Fruit fly (Drosophila melanogaster) whole organism, embryonic: ENCODE measurements around the gene CG11178.

ENCODE experiments used
- Atf6 ChIP-seq: fragments of 200-800 bp; sonication (Bioruptor generic); IDR thresholded peaks from 2 replicates; pipeline ENCODE4 v1.3.6; 2022; ENCODE audit warnings: missing biosample characterization, missing genetic modification characterization
- Bgb ChIP-seq: fragments of 200-800 bp; sonication (Bioruptor generic); IDR thresholded peaks from 2 replicates; pipeline ENCODE4 v1.3.6; 2022; ENCODE audit warnings: missing biosample characterization, missing genetic modification characterization; ENCODE audit not compliant: partially characterized antibody
- CG10147 ChIP-seq: fragments of 200-800 bp; sonication (Bioruptor generic); optimal IDR thresholded peaks from 2 replicates; lab custom pipeline; 2019; ENCODE audit warnings: missing biosample characterization, mild to moderate bottlenecking, missing genetic modification characterization, moderate library complexity
- CG10462 ChIP-seq: fragments of 200-800 bp; sonication (Bioruptor generic); optimal IDR thresholded peaks from 2 replicates; lab custom pipeline; 2016; ENCODE audit warnings: missing biosample characterization, missing genetic modification characterization
- CG11504 ChIP-seq: fragments of 200-800 bp; sonication (Bioruptor generic); optimal IDR thresholded peaks from 3 replicates; lab custom pipeline; 2019; ENCODE audit warnings: missing biosample characterization, mild to moderate bottlenecking, missing genetic modification characterization, moderate library complexity
- CG11560 ChIP-seq: fragments of 200-800 bp; sonication (Bioruptor generic); IDR thresholded peaks from 3 replicates; pipeline ENCODE4 v1.3.6; 2022; ENCODE audit warnings: missing biosample characterization, missing genetic modification characterization
- CG11696 ChIP-seq: fragments of 200-800 bp; sonication (Bioruptor generic); IDR thresholded peaks from 2 replicates; pipeline ENCODE4 v1.3.6; 2022; ENCODE audit warnings: missing biosample characterization, missing genetic modification characterization
- CG11723 ChIP-seq: fragments of 200-800 bp; sonication (Bioruptor generic); optimal IDR thresholded peaks from 2 replicates; lab custom pipeline; 2017; ENCODE audit warnings: missing biosample characterization, mild to moderate bottlenecking, missing genetic modification characterization
- CG12769 ChIP-seq: fragments of 200-800 bp; sonication (Bioruptor generic); optimal IDR thresholded peaks from 2 replicates; lab custom pipeline; 2019; ENCODE audit warnings: missing biosample characterization, mild to moderate bottlenecking, missing genetic modification characterization, moderate library complexity
- CG15479 ChIP-seq: fragments of 200-800 bp; sonication (Bioruptor generic); optimal IDR thresholded peaks from 3 replicates; lab custom pipeline; 2019; ENCODE audit warnings: missing biosample characterization, mild to moderate bottlenecking, missing genetic modification characterization, moderate library complexity
- CG15696 ChIP-seq: fragments of 200-800 bp; sonication (Bioruptor generic); optimal IDR thresholded peaks from 2 replicates; lab custom pipeline; 2019; ENCODE audit warnings: missing biosample characterization, mild to moderate bottlenecking, missing genetic modification characterization, moderate library complexity
- CG1603 ChIP-seq: fragments of 200-800 bp; sonication (Bioruptor generic); optimal IDR thresholded peaks from 2 replicates; lab custom pipeline; 2019; ENCODE audit warnings: missing biosample characterization, mild to moderate bottlenecking, missing genetic modification characterization, moderate library complexity
- CG1647 ChIP-seq: fragments of 200-800 bp; sonication (Bioruptor generic); optimal IDR thresholded peaks from 3 replicates; lab custom pipeline; 2016; ENCODE audit warnings: missing biosample characterization, missing genetic modification characterization
- CG2202 ChIP-seq: fragments of 200-800 bp; sonication (Bioruptor generic); optimal IDR thresholded peaks from 2 replicates; lab custom pipeline; 2018; ENCODE audit warnings: missing biosample characterization, mild to moderate bottlenecking, missing genetic modification characterization
- CG4328 ChIP-seq: fragments of 200-800 bp; sonication (Bioruptor generic); optimal IDR thresholded peaks from 3 replicates; lab custom pipeline; 2017; ENCODE audit warnings: missing biosample characterization, missing genetic modification reagents, missing genetic modification characterization
- CG7556 ChIP-seq: fragments of 200-800 bp; sonication (Bioruptor generic); optimal IDR thresholded peaks from 2 replicates; lab custom pipeline; 2017; ENCODE audit warnings: missing biosample characterization, mild to moderate bottlenecking, missing genetic modification characterization
- CG9609 ChIP-seq: fragments of 200-800 bp; sonication (Bioruptor generic); optimal IDR thresholded peaks from 3 replicates; lab custom pipeline; 2016; ENCODE audit warnings: missing biosample characterization, missing genetic modification characterization
- CG9727 ChIP-seq: fragments of 200-800 bp; sonication (Bioruptor generic); optimal IDR thresholded peaks from 3 replicates; lab custom pipeline; 2017; ENCODE audit warnings: missing biosample characterization, mild to moderate bottlenecking, missing genetic modification characterization
- CTCF ChIP-seq: fragments of 200-800 bp; sonication (Bioruptor generic); optimal IDR thresholded peaks from 2 replicates; lab custom pipeline; 2017; ENCODE audit warnings: missing biosample characterization, mild to moderate bottlenecking, missing genetic modification characterization, moderate library complexity
- CrebB ChIP-seq: fragments of 200-800 bp; sonication (Bioruptor generic); optimal IDR thresholded peaks from 3 replicates; lab custom pipeline; 2018; ENCODE audit warnings: missing biosample characterization, mild to moderate bottlenecking, missing genetic modification characterization
- HLH4C ChIP-seq: fragments of 200-800 bp; sonication (Bioruptor generic); IDR thresholded peaks from 3 replicates; pipeline ENCODE4 v1.3.6; 2022; ENCODE audit warnings: missing biosample characterization, missing genetic modification characterization; ENCODE audit not compliant: partially characterized antibody
- Hmr ChIP-seq: fragments of 200-800 bp; sonication (Bioruptor generic); optimal IDR thresholded peaks from 3 replicates; lab custom pipeline; 2017; ENCODE audit warnings: mild to moderate bottlenecking, missing biosample characterization, missing genetic modification reagents, missing genetic modification characterization
- Hr51 ChIP-seq, 2 experiments: fragments of 200-800 bp; sonication (Bioruptor generic); optimal IDR thresholded peaks; 2 replicates in 1 of 2; 3 replicates in 1 of 2; lab custom pipeline; 2016 to 2018; ENCODE audit warnings: missing biosample characterization in 2 of 2, missing genetic modification characterization in 2 of 2, mild to moderate bottlenecking in 1 of 2, moderate library complexity in 1 of 2
- Hr78 ChIP-seq, 2 experiments: fragments of 200-800 bp in 1 of 2; fragments of >200 bp in 1 of 2; sonication (Bioruptor generic) in 1 of 2; optimal IDR thresholded peaks; 2 replicates each; lab custom pipeline; 2017 to 2019; ENCODE audit warnings: missing biosample characterization in 2 of 2, missing genetic modification characterization in 2 of 2, mild to moderate bottlenecking in 1 of 2, moderate library complexity in 1 of 2
- Kr ChIP-seq: fragments of 200-800 bp; sonication (Bioruptor generic); optimal IDR thresholded peaks from 2 replicates; lab custom pipeline; 2017; ENCODE audit warnings: missing biosample characterization, mild to moderate bottlenecking, missing genetic modification characterization
- Meics ChIP-seq: fragments of 200-800 bp; sonication (Bioruptor generic); optimal IDR thresholded peaks from 2 replicates; lab custom pipeline; 2017; ENCODE audit warnings: missing biosample characterization, mild to moderate bottlenecking, missing genetic modification characterization
- NFAT ChIP-seq: fragments of 200-800 bp; sonication (Bioruptor generic); IDR thresholded peaks from 2 replicates; pipeline ENCODE4 v1.3.6; 2022; ENCODE audit warnings: missing biosample characterization, missing genetic modification characterization
- Pdp1 ChIP-seq, 2 experiments: fragments of 200-800 bp; sonication (Bioruptor generic); optimal IDR thresholded peaks; 3 replicates each; lab custom pipeline; 2016; ENCODE audit warnings: missing biosample characterization in 2 of 2, missing genetic modification characterization in 2 of 2, mild to moderate bottlenecking in 1 of 2, moderate library complexity in 1 of 2
- ac ChIP-seq: fragments of 200-800 bp; sonication (Bioruptor generic); optimal IDR thresholded peaks from 3 replicates; lab custom pipeline; 2017; ENCODE audit warnings: missing biosample characterization, mild to moderate bottlenecking, missing genetic modification characterization
- chif ChIP-seq, 2 experiments: fragments of 200-800 bp; sonication (Bioruptor generic); optimal IDR thresholded peaks; 3 replicates each; lab custom pipeline; 2016; ENCODE audit warnings: missing biosample characterization in 2 of 2, missing genetic modification characterization in 2 of 2
- crc ChIP-seq: fragments of 200-800 bp; sonication (Bioruptor generic); optimal IDR thresholded peaks from 2 replicates; lab custom pipeline; 2016; ENCODE audit warnings: missing biosample characterization, missing genetic modification characterization
- cwo ChIP-seq: fragments of 200-800 bp; sonication (Bioruptor generic); optimal IDR thresholded peaks from 3 replicates; lab custom pipeline; 2017; ENCODE audit warnings: missing biosample characterization, missing genetic modification characterization, mild to moderate bottlenecking, moderate library complexity, missing genetic modification reagents
- dmrt11E ChIP-seq: fragments of 200-800 bp; sonication (Bioruptor generic); optimal IDR thresholded peaks from 3 replicates; lab custom pipeline; 2018; ENCODE audit warnings: missing biosample characterization, mild to moderate bottlenecking, missing genetic modification characterization, moderate library complexity
- esg ChIP-seq: fragments of 200-800 bp; sonication (Bioruptor generic); conservative IDR thresholded peaks from 2 replicates; pipeline ENCODE4 v1.3.6; 2022; ENCODE audit warnings: missing biosample characterization, missing genetic modification characterization
- fd102C ChIP-seq: fragments of 200-800 bp; sonication (Bioruptor generic); optimal IDR thresholded peaks from 2 replicates; lab custom pipeline; 2018; ENCODE audit warnings: missing biosample characterization, mild to moderate bottlenecking, missing genetic modification characterization, moderate library complexity
- grau ChIP-seq: fragments of 200-800 bp; optimal IDR thresholded peaks from 3 replicates; lab custom pipeline; 2019; ENCODE audit warnings: missing biosample characterization, mild to moderate bottlenecking, missing genetic modification characterization, moderate library complexity
- mld ChIP-seq: fragments of 200-800 bp; sonication (Bioruptor generic); IDR thresholded peaks from 3 replicates; pipeline ENCODE4 v1.3.6; 2022; ENCODE audit warnings: missing biosample characterization, missing genetic modification characterization; ENCODE audit not compliant: partially characterized antibody
- odd ChIP-seq: fragments of 200-800 bp; sonication (Bioruptor generic); optimal IDR thresholded peaks from 2 replicates; lab custom pipeline; 2017; ENCODE audit warnings: missing biosample characterization, mild to moderate bottlenecking, missing genetic modification characterization
- pnt ChIP-seq: fragments of 200-800 bp; sonication (Bioruptor generic); optimal IDR thresholded peaks from 3 replicates; lab custom pipeline; 2016; ENCODE audit warnings: missing biosample characterization, missing genetic modification characterization
- ranshi ChIP-seq: fragments of 200-800 bp; sonication (Bioruptor generic); IDR thresholded peaks from 2 replicates; pipeline ENCODE4 v1.3.6; 2022; ENCODE audit warnings: missing biosample characterization, missing genetic modification characterization
- repo ChIP-seq: fragments of 200-800 bp; sonication (Bioruptor generic); optimal IDR thresholded peaks from 2 replicates; lab custom pipeline; 2016; ENCODE audit warnings: missing biosample characterization, missing genetic modification characterization
- schlank ChIP-seq: fragments of 200-800 bp; sonication (Bioruptor generic); optimal IDR thresholded peaks from 2 replicates; lab custom pipeline; 2018; ENCODE audit warnings: missing biosample characterization, mild to moderate bottlenecking, missing genetic modification characterization
- sens ChIP-seq: fragments of 200-800 bp; sonication (Bioruptor generic); peaks from one replicate; lab custom pipeline; 2016; ENCODE audit warnings: missing biosample characterization, missing genetic modification characterization
- seq ChIP-seq: fragments of 200-800 bp; sonication (Bioruptor generic); IDR thresholded peaks from 2 replicates; pipeline ENCODE4 v1.3.6; 2022; ENCODE audit warnings: missing biosample characterization, missing genetic modification characterization
- so ChIP-seq: fragments of 200-800 bp; sonication (Bioruptor generic); IDR thresholded peaks from 3 replicates; pipeline ENCODE4 v1.3.6; 2022; ENCODE audit warnings: missing biosample characterization, missing genetic modification characterization
- sqz ChIP-seq: fragments of 200-800 bp; sonication (Bioruptor generic); optimal IDR thresholded peaks from 3 replicates; lab custom pipeline; 2018; ENCODE audit warnings: missing biosample characterization, mild to moderate bottlenecking, missing genetic modification characterization
- sug ChIP-seq: fragments of 200-800 bp; optimal IDR thresholded peaks from 2 replicates; lab custom pipeline; 2019; ENCODE audit warnings: missing biosample characterization, mild to moderate bottlenecking, missing genetic modification characterization, moderate library complexity
- ttk ChIP-seq: fragments of 200-800 bp; sonication (Bioruptor generic); IDR thresholded peaks from 2 replicates; pipeline ENCODE4 v2.1.2; 2022; ENCODE audit warnings: missing biosample characterization, missing genetic modification characterization

The CG11178 gene

dm6 chrX:13633298-13633891 is 27.9 kb downstream of the CG11178 start (continued):
- TF ChIP-seq ranshi (GFP tag; lab: Robert Waterston, UW) (no peak), CG7556 (GFP tag; lab: Kevin White, UChicago) (peak; percentile 11), cwo (GFP tag; lab: Kevin White, UChicago) (peak; percentile 81), schlank (peak; percentile 39), sug (tag; lab: Kevin White, UChicago) (peak; percentile 37), fd102C (GFP tag; lab: Kevin White, UChicago) (peak; percentile 14), chif (GFP tag; optimal IDR thresholded peaks at IDR 0.05; lab: Kevin White, UChicago) (no peak), CG11723 (no peak), CG15479 (peak; percentile 59), odd (GFP tag; lab: Kevin White, UChicago) (no peak), CG9727 (GFP tag; lab: Kevin White, UChicago) (peak; percentile 12), CG4328 (GFP tag; lab: Kevin White, UChicago) (peak; percentile 6), CG9609 (GFP tag; lab: Kevin White, UChicago) (no peak), CG10462 (GFP tag; lab: Kevin White, UChicago) (no peak), CG1603 (tag; lab: Kevin White, UChicago) (peak; percentile 8), NFAT (GFP tag; lab: Robert Waterston, UW) (peak; percentile 26; the same call in 1 of the 2 replicates), ttk (GFP tag; lab: Robert Waterston, UW) (no peak), CG12769 (tag; lab: Kevin White, UChicago) (peak; percentile 12), Hmr (GFP tag; lab: Kevin White, UChicago) (peak; percentile 58), CG2202 (tag; lab: Kevin White, UChicago) (peak; percentile 48), CG11560 (tag; lab: Robert Waterston, UW) (no peak), Pdp1 (GFP tag; optimal IDR thresholded peaks at IDR 0.05; lab: Kevin White, UChicago) (peak in 1 of 2 experiments; percentile 80), grau (tag; lab: Kevin White, UChicago) (peak; percentile 4), Kr (GFP tag; lab: Kevin White, UChicago) (peak; percentile 46), dmrt11E (tag; lab: Kevin White, UChicago) (no peak), Meics (peak; percentile 24), CrebB (no peak), so (GFP tag; lab: Robert Waterston, UW) (peak; percentile 27; the same call in 1 of the 3 replicates), sens (GFP tag; lab: Kevin White, UChicago) (peak; percentile 87), crc (peak; percentile 1), sqz (no peak)

DNA sequence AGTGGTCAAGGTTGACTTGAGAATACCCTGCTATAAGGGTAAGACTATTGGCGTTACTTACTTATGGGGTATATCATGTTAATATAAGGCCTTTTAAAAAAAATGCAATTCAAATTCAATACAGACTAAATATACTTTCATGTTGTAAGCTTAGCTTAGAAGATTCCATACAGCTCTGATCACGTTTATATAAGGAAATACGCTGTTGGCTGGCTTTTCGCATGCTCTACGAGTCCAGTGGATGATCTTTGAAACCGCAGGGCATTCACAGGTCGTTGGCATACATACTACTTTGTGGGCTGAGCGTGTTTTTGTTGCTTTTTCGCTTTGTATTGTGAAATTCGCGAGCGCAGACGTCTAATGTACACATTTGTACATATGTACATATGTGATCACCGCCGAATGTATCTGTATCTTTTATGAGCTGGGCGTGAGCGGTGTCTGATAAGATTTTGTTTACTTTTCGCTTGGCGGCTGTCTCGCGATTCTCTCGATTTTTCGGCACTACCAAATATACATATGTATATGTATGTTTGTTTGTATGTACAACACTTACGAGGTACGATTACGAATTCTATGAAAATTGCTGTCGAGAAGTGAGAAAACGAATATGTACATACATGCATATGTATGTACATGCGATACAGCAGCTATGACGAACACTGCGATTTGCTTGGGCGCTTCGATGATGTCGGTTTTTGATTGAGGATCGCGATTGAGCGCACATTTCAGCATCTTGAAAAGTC is 28.9 kb downstream of the CG11178 start:
- peak; percentile 46 for TF ChIP-seq CG15696 (tag; lab: Kevin White, UChicago)
- peak; percentile 33 for TF ChIP-seq CG11504 (tag; lab: Kevin White, UChicago)
- no peak; the same call in 1 of the 2 replicates for TF ChIP-seq seq (GFP tag; lab: Robert Waterston, UW)
- TF ChIP-seq esg (GFP tag; lab: Robert Waterston, UW) = 0 out of 2 replicates have a peak, but pooled peaks have one; percentile 17
- no peak for TF ChIP-seq dmrt11E (tag; lab: Kevin White, UChicago)
- peak; percentile 61 for TF ChIP-seq CG10147
- TF ChIP-seq Bgb (GFP tag; lab: Robert Waterston, UW) = no peak
- peak; percentile 63 for TF ChIP-seq Atf6 (GFP tag; lab: Robert Waterston, UW)
- peak; percentile 24 for TF ChIP-seq crc
- no peak for TF ChIP-seq Hr78 (GFP tag; optimal IDR thresholded peaks at IDR 0.05; lab: Kevin White, UChicago)
- no peak for TF ChIP-seq repo
- TF ChIP-seq ac (GFP tag; lab: Kevin White, UChicago) = peak; percentile 18
- TF ChIP-seq CG11696 (GFP tag; lab: Robert Waterston, UW) = no peak; the same call in 1 of the 2 replicates
- TF ChIP-seq pnt (GFP tag; lab: Kevin White, UChicago) = no peak
- TF ChIP-seq mld (GFP tag; lab: Robert Waterston, UW) = no peak
- TF ChIP-seq CG1647 (GFP tag; lab: Kevin White, UChicago) = no peak
- TF ChIP-seq Hr51 (GFP tag; optimal IDR thresholded peaks at IDR 0.05; lab: Kevin White, UChicago) = peak; percentile 14 to 20
- TF ChIP-seq HLH4C = no peak
- TF ChIP-seq CTCF (GFP tag; lab: Kevin White, UChicago) = no peak
